Worm (Caenorhabditis elegans) whole organism, L4 larva: ENCODE data around the gene msd-2.

Source experiments
- ces-1 ChIP-seq: fragments of 150-350 bp; sonication (generic microtip); optimal IDR thresholded peaks from 4 replicates; lab custom pipeline; 2014; ENCODE audit warnings: missing biosample characterization, missing genetic modification reagents, missing genetic modification characterization
- egl-27 ChIP-seq: sonication (generic microtip); optimal IDR thresholded peaks from 3 replicates; lab custom pipeline; 2017; ENCODE audit warnings: missing biosample characterization, missing genetic modification reagents, missing genetic modification characterization
- lin-1 ChIP-seq: fragments of 200-800 bp; sonication (Bioruptor generic); IDR thresholded peaks from 2 replicates; pipeline ENCODE4 v1.3.6; 2022; ENCODE audit warnings: missing genetic modification reagents, missing genetic modification characterization, missing compliant biosample characterization
- lin-15B ChIP-seq: fragments of 150-350 bp; sonication (generic microtip); optimal IDR thresholded peaks from 3 replicates; lab custom pipeline; 2014; ENCODE audit warnings: missing biosample characterization, missing genetic modification characterization
- mxl-3 ChIP-seq: fragments of 200-800 bp; sonication (Bioruptor generic); optimal IDR thresholded peaks from 2 replicates; lab custom pipeline; 2018; ENCODE audit warnings: mild to moderate bottlenecking, missing genetic modification characterization, missing compliant biosample characterization
- nhr-28 ChIP-seq: fragments of 150-350 bp; optimal IDR thresholded peaks from 2 replicates; lab custom pipeline; 2014; ENCODE audit warnings: missing biosample characterization, missing genetic modification characterization
- nhr-76 ChIP-seq: fragments of 150-350 bp; optimal IDR thresholded peaks from 2 replicates; lab custom pipeline; 2014; ENCODE audit warnings: missing biosample characterization, missing genetic modification characterization
- snpc-4 ChIP-seq: fragments of 150-350 bp; optimal IDR thresholded peaks from 2 replicates; lab custom pipeline; 2014; ENCODE audit warnings: missing biosample characterization, missing genetic modification characterization
- spr-3 ChIP-seq: fragments of 200-800 bp; sonication (Bioruptor generic); optimal IDR thresholded peaks from 2 replicates; lab custom pipeline; 2018; ENCODE audit warnings: mild to moderate bottlenecking, missing genetic modification characterization, missing compliant biosample characterization
- zip-2 ChIP-seq: fragments of 150-350 bp; optimal IDR thresholded peaks from 2 replicates; lab custom pipeline; 2014; ENCODE audit warnings: missing biosample characterization, missing genetic modification characterization

- no peak for TF ChIP-seq zip-2 (tag; lab: Kevin White, UChicago)
- TF ChIP-seq nhr-28, result no peak
- no peak for TF ChIP-seq mxl-3 (GFP tag; lab: Kevin White, UChicago)
- TF ChIP-seq egl-27 (tag; lab: Kevin White, UChicago), result no peak
- no peak for TF ChIP-seq snpc-4 (tag; lab: Kevin White, UChicago)
- TF ChIP-seq spr-3 (GFP tag; lab: Kevin White, UChicago), result no peak
- TF ChIP-seq ces-1 (GFP tag; lab: Kevin White, UChicago), result no peak
- TF ChIP-seq lin-15B (tag; lab: Kevin White, UChicago), result no peak
- no peak for TF ChIP-seq nhr-76 (tag; lab: Kevin White, UChicago)
- no peak for TF ChIP-seq lin-1 (GFP tag; lab: Robert Waterston, UW)
Measured at ce11 chrIV:10047108-10047507, 18.2 kb downstream of the msd-2 start, which contains the start of gene T04B2.3.
